Worm (Caenorhabditis elegans) whole organism, L3 larva: Measurements from ENCODE around the gene F39G3.3.

ENCODE experiments used
- lin-15B ChIP-seq: fragments of 150-350 bp; optimal IDR thresholded peaks from 2 replicates; lab custom pipeline; 2014; ENCODE audit warnings: missing biosample characterization, missing genetic modification characterization
- nfya-1 ChIP-seq: sonication (generic microtip); optimal IDR thresholded peaks from 2 replicates; lab custom pipeline; 2017; ENCODE audit warnings: missing genetic modification characterization, mild to moderate bottlenecking, missing compliant biosample characterization, antibody characterized with exemption, moderate library complexity; ENCODE audit not compliant: insufficient read depth
- nhr-28 ChIP-seq: fragments of 150-350 bp; optimal IDR thresholded peaks from 2 replicates; lab custom pipeline; 2014; ENCODE audit warnings: missing biosample characterization, missing genetic modification characterization
- pqm-1 ChIP-seq: fragments of 150-350 bp; optimal IDR thresholded peaks from 2 replicates; lab custom pipeline; 2017; ENCODE audit warnings: missing biosample characterization, missing genetic modification characterization, inconsistent platforms
- skn-1 ChIP-seq: fragments of 150-350 bp; optimal IDR thresholded peaks from 2 replicates; lab custom pipeline; 2014; ENCODE audit warnings: missing biosample characterization, missing genetic modification characterization

DNA sequence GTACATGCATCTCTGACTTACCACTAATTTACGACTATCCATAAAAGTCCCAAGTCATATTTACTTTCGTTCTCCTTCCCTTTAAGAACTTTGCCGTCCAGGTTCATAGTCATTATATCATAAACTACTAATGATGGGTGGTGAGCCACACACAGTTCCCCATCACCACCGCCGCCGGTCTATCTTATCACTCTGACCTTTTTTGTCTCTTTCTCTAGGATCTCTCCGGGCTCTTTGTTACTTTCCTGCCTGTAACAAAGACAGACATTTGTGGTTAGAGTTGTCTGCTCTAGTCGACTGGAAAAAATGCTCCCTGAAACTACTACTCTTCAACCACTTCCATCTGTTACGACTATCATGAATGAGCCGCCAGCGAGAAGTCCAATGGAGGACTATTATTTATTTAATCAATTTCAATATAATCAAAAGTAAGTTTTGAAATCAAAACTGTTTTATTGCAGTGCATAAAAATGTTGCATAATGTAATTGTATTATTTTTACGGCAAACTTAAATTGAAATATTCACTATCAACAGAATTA lies 38.8 kb downstream of the F39G3.3 start, which contains the start of gene elt-7:
- TF ChIP-seq nhr-28 (tag; lab: Kevin White, UChicago) = no peak
- TF ChIP-seq nfya-1 = no peak
- TF ChIP-seq skn-1 (tag; lab: Kevin White, UChicago) = no peak
- TF ChIP-seq lin-15B = no peak
- TF ChIP-seq pqm-1 (tag; lab: Kevin White, UChicago) = peak; percentile 54
